Fruit fly (Drosophila melanogaster) whole organism: ENCODE results near the gene CG12522.

Experiments
- EcR ChIP-seq, 2 experiments: fragments of >200 bp; optimal IDR thresholded peaks; 2 replicates each; lab custom pipeline; 2017; ENCODE audit warnings: missing biosample characterization in 2 of 2, missing genetic modification characterization in 2 of 2, missing genetic modification reagents in 2 of 2
- pan ChIP-seq: fragments of >200 bp; optimal IDR thresholded peaks from 2 replicates; lab custom pipeline; 2017
- usp ChIP-seq: fragments of >200 bp; optimal IDR thresholded peaks from 2 replicates; lab custom pipeline; 2017; ENCODE audit warnings: missing biosample characterization, missing genetic modification characterization, mixed read lengths

DNA sequence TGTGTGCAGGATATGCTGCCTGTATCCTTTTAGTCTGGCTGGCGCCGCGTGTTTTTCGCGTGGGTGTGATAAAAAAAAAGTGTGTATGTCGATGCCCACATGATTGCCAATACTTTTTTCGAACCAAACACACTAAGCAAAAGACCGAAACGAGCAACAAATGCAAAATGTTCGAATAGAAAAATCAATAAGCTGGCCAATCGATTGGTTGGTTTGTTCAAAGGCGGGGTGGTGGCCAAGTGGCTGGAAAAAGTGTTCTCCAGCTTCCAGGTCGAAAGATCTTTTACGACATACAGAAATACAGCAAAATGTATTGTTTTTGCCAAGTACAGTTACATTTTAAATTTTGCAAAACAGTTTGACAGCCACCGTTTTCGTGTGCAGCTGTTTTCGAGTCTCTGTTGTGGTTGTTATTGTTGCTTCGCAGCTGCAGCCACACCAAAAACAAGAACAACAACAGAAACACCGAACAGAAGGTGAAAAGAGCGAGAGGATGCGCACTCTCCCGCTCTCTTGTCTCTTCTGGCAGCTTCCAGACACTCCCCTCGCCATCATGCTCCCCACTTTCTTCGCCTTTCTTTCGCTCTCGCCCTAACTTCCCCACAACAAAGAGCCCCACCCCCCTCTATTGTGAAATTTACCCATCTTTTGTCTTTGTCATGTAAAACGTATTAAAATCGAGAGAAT is 15.7 kb downstream of the CG12522 start:
- no peak for TF ChIP-seq usp (GFP tag; lab: Kevin White, UChicago)
- TF ChIP-seq pan (lab: Kevin White, UChicago): no peak
- no peak for TF ChIP-seq EcR (GFP tag; optimal IDR thresholded peaks at IDR 0.05; lab: Kevin White, UChicago)
